Worm (Caenorhabditis elegans) whole organism, L3 larva: ENCODE measurements around the gene F13E6.1.

Source experiments
- R02D3.7 ChIP-seq: fragments of 150-350 bp; optimal IDR thresholded peaks from 2 replicates; lab custom pipeline; 2014; ENCODE audit warnings: missing biosample characterization, missing genetic modification characterization
- ZK546.5 ChIP-seq: sonication (generic microtip); optimal IDR thresholded peaks from 2 replicates; lab custom pipeline; 2017; ENCODE audit warnings: missing biosample characterization, missing genetic modification characterization
- aly-2 ChIP-seq: fragments of 150-350 bp; optimal IDR thresholded peaks from 2 replicates; lab custom pipeline; 2014; ENCODE audit warnings: missing biosample characterization, missing genetic modification characterization
- ama-1 ChIP-seq: fragments of 150-350 bp; optimal IDR thresholded peaks from 2 replicates; lab custom pipeline; 2018
- ceh-16 ChIP-seq: sonication (generic microtip); optimal IDR thresholded peaks from 2 replicates; lab custom pipeline; 2017; ENCODE audit warnings: missing biosample characterization, missing genetic modification characterization
- ceh-28 ChIP-seq: fragments of 150-350 bp; optimal IDR thresholded peaks from 2 replicates; lab custom pipeline; 2014; ENCODE audit warnings: missing biosample characterization, missing genetic modification reagents, missing genetic modification characterization
- ceh-9 ChIP-seq: sonication (generic microtip); optimal IDR thresholded peaks from 2 replicates; lab custom pipeline; 2018; ENCODE audit warnings: missing biosample characterization, missing genetic modification characterization
- daf-12 ChIP-seq: fragments of 150-350 bp; optimal IDR thresholded peaks from 2 replicates; lab custom pipeline; 2014; ENCODE audit warnings: missing biosample characterization, missing genetic modification reagents, missing genetic modification characterization
- egl-27 ChIP-seq: sonication (generic microtip); optimal IDR thresholded peaks from 4 replicates; lab custom pipeline; 2017; ENCODE audit warnings: missing biosample characterization, missing genetic modification reagents, missing genetic modification characterization
- egl-5 ChIP-seq: fragments of 150-350 bp; optimal IDR thresholded peaks from 2 replicates; lab custom pipeline; 2017; ENCODE audit warnings: missing biosample characterization, missing genetic modification reagents, missing genetic modification characterization, inconsistent platforms
- elt-1 ChIP-seq: fragments of 150-350 bp; optimal IDR thresholded peaks from 2 replicates; lab custom pipeline; 2014; ENCODE audit warnings: missing biosample characterization, missing genetic modification characterization
- elt-3 ChIP-seq, 3 experiments: fragments of 150-350 bp in 1 of 3; sonication (generic microtip) in 2 of 3; optimal IDR thresholded peaks; 2 replicates in 2 of 3; 4 replicates in 1 of 3; lab custom pipeline; 2014 to 2017; ENCODE audit warnings: missing biosample characterization in 3 of 3, missing genetic modification characterization in 3 of 3
- eor-1 ChIP-seq, 2 experiments: fragments of 150-350 bp; optimal IDR thresholded peaks; 2 replicates each; lab custom pipeline; 2014 to 2018; ENCODE audit warnings: missing biosample characterization in 2 of 2, missing genetic modification characterization in 2 of 2
- fkh-10 ChIP-seq: sonication (generic microtip); optimal IDR thresholded peaks from 2 replicates; lab custom pipeline; 2017; ENCODE audit warnings: missing biosample characterization, missing genetic modification reagents, missing genetic modification characterization
- fkh-2 ChIP-seq: fragments of 150-350 bp; optimal IDR thresholded peaks from 2 replicates; lab custom pipeline; 2014; ENCODE audit warnings: missing biosample characterization, missing genetic modification reagents, missing genetic modification characterization
- fos-1 ChIP-seq: fragments of 150-350 bp; optimal IDR thresholded peaks from 2 replicates; lab custom pipeline; 2014; ENCODE audit warnings: missing biosample characterization, missing genetic modification characterization
- hmg-11 ChIP-seq: sonication (generic microtip); optimal IDR thresholded peaks from 2 replicates; lab custom pipeline; 2016; ENCODE audit warnings: missing genetic modification characterization, missing compliant biosample characterization
- jun-1 ChIP-seq: fragments of 150-350 bp; optimal IDR thresholded peaks from 2 replicates; lab custom pipeline; 2014; ENCODE audit warnings: missing biosample characterization, missing genetic modification reagents, missing genetic modification characterization
- lin-15B ChIP-seq: fragments of 150-350 bp; optimal IDR thresholded peaks from 2 replicates; lab custom pipeline; 2014; ENCODE audit warnings: missing biosample characterization, missing genetic modification characterization
- lin-39 ChIP-seq: fragments of 150-350 bp; optimal IDR thresholded peaks from 2 replicates; lab custom pipeline; 2018; ENCODE audit warnings: missing biosample characterization, missing genetic modification reagents, missing genetic modification characterization
- lsy-12 ChIP-seq: sonication (generic microtip); optimal IDR thresholded peaks from 2 replicates; lab custom pipeline; 2016; ENCODE audit warnings: mild to moderate bottlenecking, missing genetic modification characterization, missing compliant biosample characterization
- mml-1 ChIP-seq: fragments of 150-350 bp; sonication (generic microtip); optimal IDR thresholded peaks from 3 replicates; lab custom pipeline; 2014; ENCODE audit warnings: missing biosample characterization, missing genetic modification characterization
- nfya-1 ChIP-seq: sonication (generic microtip); optimal IDR thresholded peaks from 2 replicates; lab custom pipeline; 2017; ENCODE audit warnings: missing genetic modification characterization, mild to moderate bottlenecking, missing compliant biosample characterization, antibody characterized with exemption, moderate library complexity; ENCODE audit not compliant: insufficient read depth
- nhr-11 ChIP-seq: fragments of 150-350 bp; optimal IDR thresholded peaks from 2 replicates; lab custom pipeline; 2014; ENCODE audit warnings: missing biosample characterization, missing genetic modification characterization
- nhr-12 ChIP-seq: fragments of 150-350 bp; optimal IDR thresholded peaks from 2 replicates; lab custom pipeline; 2014; ENCODE audit warnings: missing biosample characterization, missing genetic modification characterization
- nhr-23 ChIP-seq: fragments of 150-350 bp; optimal IDR thresholded peaks from 2 replicates; lab custom pipeline; 2014; ENCODE audit warnings: missing biosample characterization, missing genetic modification reagents, missing genetic modification characterization
- nhr-237 ChIP-seq: fragments of 150-350 bp; optimal IDR thresholded peaks from 2 replicates; lab custom pipeline; 2014; ENCODE audit warnings: missing biosample characterization, missing genetic modification characterization
- nhr-25 ChIP-seq: sonication (generic microtip); optimal IDR thresholded peaks from 2 replicates; lab custom pipeline; 2017; ENCODE audit warnings: missing biosample characterization, missing genetic modification characterization
- nhr-28 ChIP-seq: fragments of 150-350 bp; optimal IDR thresholded peaks from 2 replicates; lab custom pipeline; 2014; ENCODE audit warnings: missing biosample characterization, missing genetic modification characterization
- nhr-43 ChIP-seq: sonication (generic microtip); optimal IDR thresholded peaks from 2 replicates; lab custom pipeline; 2016; ENCODE audit warnings: mild to moderate bottlenecking, missing genetic modification characterization, missing compliant biosample characterization; ENCODE audit not compliant: poor library complexity, severe bottlenecking
- nhr-76 ChIP-seq: fragments of 150-350 bp; sonication (generic microtip); optimal IDR thresholded peaks from 5 replicates; lab custom pipeline; 2014; ENCODE audit warnings: missing biosample characterization, missing genetic modification characterization
- pha-4 ChIP-seq: fragments of 150-350 bp; optimal IDR thresholded peaks from 2 replicates; lab custom pipeline; 2014; ENCODE audit warnings: missing biosample characterization, missing genetic modification reagents, missing genetic modification characterization
- pqm-1 ChIP-seq: fragments of 150-350 bp; optimal IDR thresholded peaks from 2 replicates; lab custom pipeline; 2017; ENCODE audit warnings: missing biosample characterization, missing genetic modification characterization, inconsistent platforms
- sea-2 ChIP-seq: fragments of 150-350 bp; sonication (generic microtip); optimal IDR thresholded peaks from 4 replicates; lab custom pipeline; 2014; ENCODE audit warnings: missing biosample characterization, missing genetic modification reagents, missing genetic modification characterization
- skn-1 ChIP-seq: fragments of 150-350 bp; optimal IDR thresholded peaks from 2 replicates; lab custom pipeline; 2014; ENCODE audit warnings: missing biosample characterization, missing genetic modification characterization
- snpc-4 ChIP-seq: fragments of 150-350 bp; optimal IDR thresholded peaks from 2 replicates; lab custom pipeline; 2014; ENCODE audit warnings: missing biosample characterization, missing genetic modification characterization
- tbx-2 ChIP-seq: sonication (generic microtip); optimal IDR thresholded peaks from 2 replicates; lab custom pipeline; 2016; ENCODE audit warnings: mild to moderate bottlenecking, missing genetic modification characterization, missing compliant biosample characterization
- unc-62 ChIP-seq: fragments of 150-350 bp; sonication (generic microtip); optimal IDR thresholded peaks from 4 replicates; lab custom pipeline; 2014; ENCODE audit warnings: missing biosample characterization, missing genetic modification reagents, missing genetic modification characterization
- zag-1 ChIP-seq: fragments of 150-350 bp; optimal IDR thresholded peaks from 2 replicates; lab custom pipeline; 2014; ENCODE audit warnings: missing biosample characterization, missing genetic modification characterization
- ztf-11 ChIP-seq: fragments of 150-350 bp; optimal IDR thresholded peaks from 2 replicates; lab custom pipeline; 2014; ENCODE audit warnings: missing biosample characterization, missing genetic modification characterization

Gene F13E6.1

ce11 chrX:10677009-10677408 lies at the start of gene F13E6.1:
F13E6.1 (minus strand) TSS chrX:10677109.
- TF ChIP-seq jun-1 (no peak), ceh-16 (tag; lab: Kevin White, UChicago) (no peak), skn-1 (no peak), R02D3.7 (tag; lab: Kevin White, UChicago) (no peak), snpc-4 (tag; lab: Kevin White, UChicago) (no peak), eor-1 (tag; optimal IDR thresholded peaks at IDR 0.05; lab: Kevin White, UChicago) (no peak), pqm-1 (no peak), nhr-25 (tag; lab: Kevin White, UChicago) (no peak), nhr-12 (tag; lab: Kevin White, UChicago) (no peak), aly-2 (tag; lab: Kevin White, UChicago) (no peak)

ce11 chrX:10721954-10722353 lies 45.0 kb upstream of the F13E6.1 start, which contains the start of gene mbr-1:
mbr-1 (minus strand) TSS chrX:10722054.
- TF ChIP-seq zag-1 (tag; lab: Kevin White, UChicago) (no peak), jun-1 (no peak), sea-2 (GFP tag; lab: Kevin White, UChicago) (no peak), nhr-28 (tag; lab: Kevin White, UChicago) (no peak), unc-62 (GFP tag; lab: Kevin White, UChicago) (no peak), daf-12 (tag; lab: Kevin White, UChicago) (no peak), ZK546.5 (tag; lab: Kevin White, UChicago) (no peak), eor-1 (tag; optimal IDR thresholded peaks at IDR 0.05; lab: Kevin White, UChicago) (no peak), fkh-2 (tag; lab: Kevin White, UChicago) (no peak), fos-1 (no peak), tbx-2 (tag; lab: Kevin White, UChicago) (no peak), pha-4 (tag; lab: Kevin White, UChicago) (no peak), nhr-23 (no peak), R02D3.7 (tag; lab: Kevin White, UChicago) (no peak), egl-5 (tag; lab: Kevin White, UChicago) (no peak), egl-27 (tag; lab: Kevin White, UChicago) (no peak), lin-15B (no peak), fkh-10 (GFP tag; lab: Kevin White, UChicago) (no peak)

ce11 chrX:10717019-10717418 lies 40.1 kb upstream of the F13E6.1 start, which contains the start of gene T01C1.4:
T01C1.4 (minus strand) TSS chrX:10717119.
- no peak for TF ChIP-seq nhr-43
- TF ChIP-seq pqm-1: no peak
- TF ChIP-seq daf-12 (tag; lab: Kevin White, UChicago): no peak
- TF ChIP-seq nfya-1 (tag; lab: Kevin White, UChicago): no peak
- TF ChIP-seq ceh-28 (tag; lab: Kevin White, UChicago): no peak
- no peak for TF ChIP-seq nhr-25 (tag; lab: Kevin White, UChicago)
- no peak for TF ChIP-seq pha-4 (tag; lab: Kevin White, UChicago)
- no peak for TF ChIP-seq lsy-12
- no peak for TF ChIP-seq nhr-28 (tag; lab: Kevin White, UChicago)
- no peak for TF ChIP-seq hmg-11
- TF ChIP-seq nhr-11 (tag; lab: Kevin White, UChicago): no peak

ce11 chrX:10711769-10712168 lies 34.9 kb upstream of the F13E6.1 start, which contains the start of gene rhgf-1:
rhgf-1 (minus strand) TSS chrX:10711869.
- TF ChIP-seq pqm-1 (no peak), lsy-12 (no peak), egl-27 (tag; lab: Kevin White, UChicago) (no peak), ZK546.5 (tag; lab: Kevin White, UChicago) (no peak), ztf-11 (no peak), elt-3 (tag; optimal IDR thresholded peaks at IDR 0.05; lab: Kevin White, UChicago) (no peak), ceh-28 (tag; lab: Kevin White, UChicago) (no peak), ceh-16 (tag; lab: Kevin White, UChicago) (no peak), nhr-237 (tag; lab: Kevin White, UChicago) (no peak), ceh-9 (tag; lab: Kevin White, UChicago) (no peak), nhr-76 (no peak), unc-62 (GFP tag; lab: Kevin White, UChicago) (no peak), elt-1 (tag; lab: Kevin White, UChicago) (no peak), mml-1 (tag; lab: Kevin White, UChicago) (no peak), nhr-23 (no peak), lin-39 (tag; lab: Kevin White, UChicago) (no peak), ama-1 (lab: Kevin White, UChicago) (no peak), sea-2 (GFP tag; lab: Kevin White, UChicago) (no peak)
